Fruit fly (Drosophila melanogaster) whole organism, wandering third instar larva: ENCODE measurements around the gene hoip.

ENCODE experiments used
- Abd-B ChIP-seq: fragments of >200 bp; optimal IDR thresholded peaks from 2 replicates; lab custom pipeline; 2017; ENCODE audit warnings: missing biosample characterization, missing genetic modification characterization
- CG32264 ChIP-seq: fragments of 200-800 bp; sonication (Bioruptor generic); optimal IDR thresholded peaks from 2 replicates; lab custom pipeline; 2016; ENCODE audit warnings: missing biosample characterization, missing genetic modification characterization
- Dfd ChIP-seq: fragments of >200 bp; optimal IDR thresholded peaks from 2 replicates; lab custom pipeline; 2017; ENCODE audit warnings: missing biosample characterization, missing genetic modification characterization
- Hnf4 ChIP-seq: fragments of 200-800 bp; sonication (Bioruptor generic); optimal IDR thresholded peaks from 2 replicates; lab custom pipeline; 2016; ENCODE audit warnings: missing biosample characterization, mild to moderate bottlenecking, missing genetic modification characterization
- Hr83 ChIP-seq: fragments of 200-300 bp; sonication (Bioruptor generic); optimal IDR thresholded peaks from 2 replicates; lab custom pipeline; 2016; ENCODE audit warnings: missing biosample characterization, mild to moderate bottlenecking, missing genetic modification characterization, moderate library complexity; ENCODE audit not compliant: poor library complexity, severe bottlenecking
- N ChIP-seq: fragments of >200 bp; optimal IDR thresholded peaks from 2 replicates; lab custom pipeline; 2018; ENCODE audit warnings: missing biosample characterization, missing external identifiers, missing genetic modification characterization
- br ChIP-seq: fragments of 200-800 bp; sonication (Bioruptor generic); optimal IDR thresholded peaks from 2 replicates; lab custom pipeline; 2016; ENCODE audit warnings: missing biosample characterization, missing genetic modification characterization
- brk ChIP-seq: fragments of 200-800 bp; sonication (Bioruptor generic); optimal IDR thresholded peaks from 2 replicates; lab custom pipeline; 2016; ENCODE audit warnings: missing biosample characterization, mild to moderate bottlenecking, missing genetic modification characterization
- h ChIP-seq: fragments of 200-800 bp; sonication (Bioruptor generic); optimal IDR thresholded peaks from 3 replicates; lab custom pipeline; 2016; ENCODE audit warnings: missing biosample characterization, mild to moderate bottlenecking, missing genetic modification characterization
- psq ChIP-seq: fragments of 200-800 bp; sonication (Bioruptor generic); optimal IDR thresholded peaks from 3 replicates; lab custom pipeline; 2017; ENCODE audit warnings: missing biosample characterization, mild to moderate bottlenecking, missing genetic modification characterization, moderate library complexity
- usp ChIP-seq: fragments of >200 bp; optimal IDR thresholded peaks from 2 replicates; lab custom pipeline; 2017; ENCODE audit warnings: missing biosample characterization, missing genetic modification characterization
- woc ChIP-seq: sonication (Bioruptor generic); optimal IDR thresholded peaks from 2 replicates; lab custom pipeline; 2016; ENCODE audit warnings: missing biosample characterization, mild to moderate bottlenecking, missing genetic modification characterization

dm6 chr2L:9749745-9750144, 50.2 kb downstream of the hoip start, which contains the start of gene Cyp4e3:
- TF ChIP-seq CG32264 (GFP tag; lab: Kevin White, UChicago) (no peak), Dfd (GFP tag; lab: Kevin White, UChicago) (no peak), Abd-B (GFP tag; lab: Kevin White, UChicago) (no peak), woc (GFP tag; lab: Kevin White, UChicago) (no peak), usp (no peak), psq (GFP tag; lab: Kevin White, UChicago) (no peak), h (GFP tag; lab: Kevin White, UChicago) (no peak), Hr83 (GFP tag; lab: Kevin White, UChicago) (no peak), br (GFP tag; lab: Kevin White, UChicago) (no peak), Hnf4 (no peak), brk (GFP tag; lab: Kevin White, UChicago) (no peak), N (GFP tag; lab: Kevin White, UChicago) (no peak)
